Worm (Caenorhabditis elegans): ENCODE results near the gene oac-55.
A peak's percentile ranks its signal among the peaks of the same experiment; 100 is the strongest.

Gene oac-55

DNA sequence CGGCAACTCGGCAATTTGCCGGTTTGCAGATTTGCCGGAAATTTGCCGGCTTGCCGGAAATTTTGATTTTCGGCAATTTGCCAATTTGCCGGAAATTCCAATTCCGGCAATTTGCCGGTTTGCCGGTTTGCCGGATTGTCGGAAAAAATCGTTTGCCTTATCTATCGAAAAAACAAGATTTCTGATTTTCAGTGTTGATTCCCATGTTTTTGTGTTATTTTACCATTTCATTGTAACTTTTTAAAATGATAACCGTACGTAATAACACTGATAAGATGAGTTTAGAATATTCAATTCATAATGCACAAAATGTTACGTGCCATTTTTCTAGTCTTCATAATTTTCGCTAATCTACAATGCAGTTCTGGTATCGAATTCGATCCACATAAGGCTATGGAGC lies at the start of gene oac-55:
oac-55 (plus strand) TSS at position 301 of the 400 bp plus-strand sequence.
- TF ChIP-seq ZK546.5 (tag; optimal IDR thresholded peaks at IDR 0.05) (no peak), hmg-11 (tag; optimal IDR thresholded peaks at IDR 0.05) (no peak), R02D3.7 (tag; optimal IDR thresholded peaks at IDR 0.05) (no peak), lsy-12 (tag; optimal IDR thresholded peaks at IDR 0.05) (no peak), elt-1 (tag; optimal IDR thresholded peaks at IDR 0.05) (no peak), nhr-23 (tag; optimal IDR thresholded peaks at IDR 0.05) (no peak), egl-27 (tag; optimal IDR thresholded peaks at IDR 0.05) (no peak), zag-1 (tag; optimal IDR thresholded peaks at IDR 0.05) (no peak), ceh-16 (tag; optimal IDR thresholded peaks at IDR 0.05) (no peak), lin-15B (tag; optimal IDR thresholded peaks at IDR 0.05) (no peak), ama-1 (optimal IDR thresholded peaks at IDR 0.05) (no peak), nhr-76 (tag; optimal IDR thresholded peaks at IDR 0.05) (no peak), ceh-28 (tag; optimal IDR thresholded peaks at IDR 0.05) (no peak), aly-2 (tag; optimal IDR thresholded peaks at IDR 0.05) (no peak), fkh-2 (tag; optimal IDR thresholded peaks at IDR 0.05) (no peak), nhr-237 (tag; optimal IDR thresholded peaks at IDR 0.05) (no peak), nhr-43 (tag; optimal IDR thresholded peaks at IDR 0.05; ENCODE audit: poor library complexity, severe bottlenecking) (no peak), ztf-11 (tag; optimal IDR thresholded peaks at IDR 0.05) (no peak), elt-3 (tag; optimal IDR thresholded peaks at IDR 0.05) (no peak)

DNA sequence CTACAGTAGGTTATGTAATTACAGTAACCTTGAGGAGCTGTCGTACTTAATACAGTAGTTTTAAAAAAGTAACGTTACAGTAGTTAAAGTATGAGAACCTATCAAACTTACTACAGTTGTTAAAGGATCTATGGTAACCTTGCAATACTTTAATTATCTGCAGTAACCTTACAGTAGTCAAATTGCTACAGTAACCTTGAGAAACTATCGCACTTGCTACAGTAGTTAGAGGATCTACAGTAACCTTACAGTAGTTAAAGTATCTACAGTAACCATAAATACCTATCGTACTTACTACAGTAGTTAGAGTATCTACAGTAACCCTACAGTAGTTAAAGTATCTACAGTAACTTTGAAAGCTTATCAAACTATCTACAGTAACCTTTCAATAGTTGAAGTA lies 49.4 kb upstream of the oac-55 start:
- TF ChIP-seq daf-12 (tag; optimal IDR thresholded peaks at IDR 0.05) (no peak), egl-5 (tag; optimal IDR thresholded peaks at IDR 0.05) (no peak), snpc-4 (tag; optimal IDR thresholded peaks at IDR 0.05) (no peak), egl-27 (tag; optimal IDR thresholded peaks at IDR 0.05) (no peak)

- TF ChIP-seq daf-12 (tag; optimal IDR thresholded peaks at IDR 0.05) (no peak), nhr-237 (tag; optimal IDR thresholded peaks at IDR 0.05) (no peak), egl-5 (tag; optimal IDR thresholded peaks at IDR 0.05) (no peak), nhr-12 (tag; optimal IDR thresholded peaks at IDR 0.05) (no peak), unc-39 (tag; optimal IDR thresholded peaks at IDR 0.05) (no peak), nhr-25 (tag; optimal IDR thresholded peaks at IDR 0.05) (no peak), nhr-77 (tag; optimal IDR thresholded peaks at IDR 0.05) (no peak), nfya-1 (tag; optimal IDR thresholded peaks at IDR 0.05; ENCODE audit: insufficient read depth) (no peak), nhr-67 (tag; optimal IDR thresholded peaks at IDR 0.05) (no peak), skn-1 (tag; optimal IDR thresholded peaks at IDR 0.05) (no peak), ceh-9 (tag; optimal IDR thresholded peaks at IDR 0.05) (no peak), mdl-1 (tag; optimal IDR thresholded peaks at IDR 0.05) (no peak), tbx-2 (tag; optimal IDR thresholded peaks at IDR 0.05) (no peak)
These were observed 48.7 kb upstream of the oac-55 start for ce11 chrV:3712192-3712591.

DNA sequence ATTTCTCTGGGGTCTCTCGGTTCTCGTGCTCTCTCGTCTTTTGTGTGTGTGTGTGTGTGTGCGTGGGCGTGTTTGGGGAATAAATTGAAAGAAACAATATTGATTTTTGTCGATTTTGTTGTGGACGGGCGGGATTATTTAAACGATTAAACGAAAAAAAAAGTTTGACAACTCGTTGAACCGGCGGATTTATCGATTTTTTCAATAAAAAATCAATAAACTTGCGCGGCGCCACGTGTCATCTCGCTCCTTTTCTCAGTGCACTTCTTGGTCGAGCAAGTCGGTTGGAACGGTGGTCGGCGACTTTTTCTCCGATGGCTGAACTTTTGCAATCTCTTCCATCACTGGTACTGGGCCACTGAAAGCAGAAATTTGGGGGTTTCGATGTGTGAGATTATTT lies 48.0 kb upstream of the oac-55 start:
- TF ChIP-seq ceh-28 (tag; optimal IDR thresholded peaks at IDR 0.05), result peak; percentile 52
- TF ChIP-seq skn-1 (tag; optimal IDR thresholded peaks at IDR 0.05), result no peak
- TF ChIP-seq elt-3 (tag; optimal IDR thresholded peaks at IDR 0.05), result no peak

DNA sequence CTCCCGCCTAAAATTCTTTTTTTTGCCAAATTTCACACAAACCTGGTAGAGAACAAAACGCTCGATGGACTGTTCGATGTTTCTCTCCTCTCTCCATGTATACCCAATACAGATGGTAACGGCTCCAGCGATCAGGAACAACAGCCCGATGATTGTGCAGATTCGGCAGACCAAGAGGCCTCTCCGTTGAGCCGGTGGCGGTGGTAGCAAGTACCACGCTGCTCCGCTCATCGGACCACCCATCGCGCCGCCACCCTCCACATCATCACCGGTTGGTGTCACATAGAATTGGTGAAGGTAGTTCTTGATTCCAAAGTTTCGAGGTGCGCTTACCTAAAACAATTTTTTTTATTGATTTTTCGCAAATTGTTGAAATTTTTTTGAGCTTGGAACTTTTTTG lies 46.2 kb upstream of the oac-55 start:
- TF ChIP-seq ZK546.5 (tag; optimal IDR thresholded peaks at IDR 0.05) (no peak), nfya-1 (tag; optimal IDR thresholded peaks at IDR 0.05; ENCODE audit: insufficient read depth) (no peak), nhr-23 (tag; optimal IDR thresholded peaks at IDR 0.05) (no peak), jun-1 (tag; optimal IDR thresholded peaks at IDR 0.05) (no peak), pha-4 (tag; optimal IDR thresholded peaks at IDR 0.05) (no peak), sea-2 (GFP tag; optimal IDR thresholded peaks at IDR 0.05) (no peak), snpc-4 (tag; optimal IDR thresholded peaks at IDR 0.05) (no peak), ceh-28 (tag; optimal IDR thresholded peaks at IDR 0.05) (no peak), nhr-12 (tag; optimal IDR thresholded peaks at IDR 0.05) (no peak), skn-1 (tag; optimal IDR thresholded peaks at IDR 0.05) (no peak), elt-3 (tag; optimal IDR thresholded peaks at IDR 0.05) (no peak), unc-62 (GFP tag; optimal IDR thresholded peaks at IDR 0.05) (no peak), fkh-2 (tag; optimal IDR thresholded peaks at IDR 0.05) (no peak), ztf-11 (tag; optimal IDR thresholded peaks at IDR 0.05) (no peak), lin-15B (tag; optimal IDR thresholded peaks at IDR 0.05) (no peak), nhr-11 (tag; optimal IDR thresholded peaks at IDR 0.05) (no peak), pqm-1 (tag; optimal IDR thresholded peaks at IDR 0.05) (no peak), lin-39 (tag; optimal IDR thresholded peaks at IDR 0.05) (no peak), fkh-10 (GFP tag; optimal IDR thresholded peaks at IDR 0.05) (no peak)

Measured in whole organism, L3 larva.